Worm (Caenorhabditis elegans): ENCODE data around the gene T04C9.2.

DNA sequence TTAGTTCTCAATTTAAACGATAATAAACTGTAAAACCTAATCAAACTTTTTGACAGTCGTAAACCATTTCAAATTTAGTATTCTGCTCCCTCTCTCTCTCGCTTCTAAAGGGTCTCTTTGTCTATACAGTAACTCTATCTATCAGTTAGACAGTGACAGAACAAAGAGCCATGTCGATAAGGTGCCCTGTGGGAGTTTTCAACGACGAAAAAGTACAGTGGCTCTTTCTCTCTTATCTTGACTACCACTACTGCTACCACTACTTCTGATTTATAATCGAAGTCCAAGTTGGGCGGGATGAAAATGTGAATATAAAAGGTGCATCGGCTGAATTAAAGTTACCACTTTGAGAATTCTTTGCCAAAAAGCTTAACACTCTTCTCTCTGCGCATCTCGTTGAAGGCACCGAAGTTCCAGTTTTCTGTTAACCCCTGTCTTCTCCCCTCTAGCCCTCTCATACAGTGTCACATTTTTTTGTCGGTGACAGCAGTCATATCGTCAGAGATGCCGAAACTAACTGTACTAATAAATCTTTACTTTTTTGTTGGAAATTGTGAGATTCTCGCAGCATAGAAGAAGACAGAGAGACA is 40.8 kb upstream of the T04C9.2 start:
- TF ChIP-seq nhr-11 (tag; optimal IDR thresholded peaks at IDR 0.05), result no peak
- no peak for TF ChIP-seq ceh-30 (tag; optimal IDR thresholded peaks at IDR 0.05)
- no peak for TF ChIP-seq ceh-9 (tag; optimal IDR thresholded peaks at IDR 0.05)
- no peak for TF ChIP-seq unc-86 (tag; optimal IDR thresholded peaks at IDR 0.05)
- TF ChIP-seq rnt-1 (tag; optimal IDR thresholded peaks at IDR 0.05), result no peak
- TF ChIP-seq nfya-1 (tag; optimal IDR thresholded peaks at IDR 0.05), result no peak
